Fruit fly (Drosophila melanogaster) whole organism, embryonic: Measurements from ENCODE around the gene Gr32a.

Experiments used
- CG16779 ChIP-seq: fragments of 200-800 bp; sonication (Bioruptor generic); IDR thresholded peaks from 2 replicates; pipeline ENCODE4 v1.3.6; 2022; ENCODE audit warnings: missing biosample characterization, missing genetic modification characterization
- CG6654 ChIP-seq: fragments of 200-800 bp; sonication (Bioruptor generic); optimal IDR thresholded peaks from 2 replicates; lab custom pipeline; 2017; ENCODE audit warnings: missing biosample characterization, mild to moderate bottlenecking, missing genetic modification characterization
- CG7963 ChIP-seq: fragments of 200-800 bp; sonication (Bioruptor generic); IDR thresholded peaks from 3 replicates; pipeline ENCODE4 v1.3.6; 2022; ENCODE audit warnings: missing biosample characterization, missing genetic modification characterization; ENCODE audit not compliant: partially characterized antibody
- Dref ChIP-seq: fragments of 200-800 bp; sonication (Bioruptor generic); IDR thresholded peaks from 2 replicates; pipeline ENCODE4 v1.3.6; 2022; ENCODE audit warnings: missing biosample characterization, missing genetic modification characterization
- E2f2 ChIP-seq: fragments of 200-800 bp; sonication (Bioruptor generic); IDR thresholded peaks from 2 replicates; pipeline ENCODE4 v1.3.6; 2022; ENCODE audit warnings: missing biosample characterization, missing genetic modification characterization
- Hand ChIP-seq: fragments of 200-800 bp; sonication (Bioruptor generic); optimal IDR thresholded peaks from 2 replicates; lab custom pipeline; 2017; ENCODE audit warnings: mild to moderate bottlenecking, missing biosample characterization, missing genetic modification reagents, missing genetic modification characterization
- Hr39 ChIP-seq: fragments of >200 bp; optimal IDR thresholded peaks from 2 replicates; lab custom pipeline; 2017
- Oli ChIP-seq: fragments of 200-800 bp; sonication (Bioruptor generic); optimal IDR thresholded peaks from 2 replicates; lab custom pipeline; 2018; ENCODE audit warnings: missing biosample characterization, mild to moderate bottlenecking, missing genetic modification characterization, moderate library complexity
- Sry-β ChIP-seq: fragments of 200-800 bp; sonication (Bioruptor generic); optimal IDR thresholded peaks from 2 replicates; lab custom pipeline; 2018; ENCODE audit warnings: missing biosample characterization, mild to moderate bottlenecking, missing genetic modification characterization, moderate library complexity
- Usf ChIP-seq: fragments of 200-800 bp; sonication (Bioruptor generic); optimal IDR thresholded peaks from 2 replicates; lab custom pipeline; 2017; ENCODE audit warnings: missing genotype, missing biosample characterization, missing genetic modification characterization
- chn ChIP-seq: fragments of 200-800 bp; sonication (Bioruptor generic); optimal IDR thresholded peaks from 2 replicates; lab custom pipeline; 2016; ENCODE audit warnings: missing biosample characterization, missing genetic modification characterization
- knrl ChIP-seq: fragments of 200-800 bp; sonication (Bioruptor generic); IDR thresholded peaks from 3 replicates; pipeline ENCODE4 v1.3.6; 2022; ENCODE audit warnings: missing biosample characterization, missing genetic modification characterization; ENCODE audit not compliant: partially characterized antibody
- lbe ChIP-seq: fragments of 200-800 bp; sonication (Bioruptor generic); optimal IDR thresholded peaks from 2 replicates; lab custom pipeline; 2016; ENCODE audit warnings: missing biosample characterization, mild to moderate bottlenecking, missing genetic modification characterization
- slbo ChIP-seq: fragments of 200-800 bp; sonication (Bioruptor generic); IDR thresholded peaks from 2 replicates; pipeline ENCODE4 v1.3.6; 2022; ENCODE audit warnings: missing biosample characterization, missing genetic modification characterization

- no peak for TF ChIP-seq E2f2 (GFP tag; lab: Robert Waterston, UW)
- no peak for TF ChIP-seq CG16779 (GFP tag; lab: Robert Waterston, UW)
- no peak for TF ChIP-seq Sry-β (GFP tag; lab: Kevin White, UChicago)
- no peak for TF ChIP-seq Dref (GFP tag; lab: Robert Waterston, UW)
- peak; percentile 13 for TF ChIP-seq Oli (tag; lab: Kevin White, UChicago)
- no peak for TF ChIP-seq lbe (GFP tag; lab: Kevin White, UChicago)
- no peak for TF ChIP-seq CG7963
- TF ChIP-seq Usf (GFP tag; lab: Kevin White, UChicago) = peak; percentile 19
- peak; percentile 11; the same call in 1 of the 2 replicates for TF ChIP-seq slbo (GFP tag; lab: Robert Waterston, UW)
- TF ChIP-seq knrl (GFP tag; lab: Robert Waterston, UW) = no peak
- TF ChIP-seq CG6654 (GFP tag; lab: Kevin White, UChicago) = no peak
- no peak for TF ChIP-seq Hand (GFP tag; lab: Kevin White, UChicago)
- no peak for TF ChIP-seq Hr39 (lab: Kevin White, UChicago)
- no peak for TF ChIP-seq chn (GFP tag; lab: Kevin White, UChicago)
These were observed 47.6 kb upstream of the Gr32a start for dm6 chr2L:11065932-11066823.
